Worm (Caenorhabditis elegans): ENCODE results near the gene R07B1.7.

R07B1.7 gene

DNA sequence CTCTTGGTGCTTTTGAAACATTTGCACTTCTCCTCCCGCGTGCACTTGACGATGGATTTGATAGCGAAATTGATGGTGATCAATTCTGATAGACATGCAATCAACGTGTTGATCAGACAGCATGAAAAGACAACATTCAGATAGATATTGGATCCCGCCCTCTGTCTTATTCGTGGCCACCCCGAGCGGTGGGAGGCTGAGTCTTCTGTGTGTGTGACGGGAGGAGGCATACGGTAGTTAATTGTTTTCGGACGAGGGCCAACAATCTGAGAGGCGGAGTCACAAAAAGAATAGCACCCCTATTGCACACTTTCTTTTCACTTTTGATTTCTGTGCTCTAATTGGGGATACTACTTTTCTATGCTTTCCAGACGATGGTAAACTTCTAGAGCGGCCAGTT lies 23.0 kb upstream of the R07B1.7 start:
- TF ChIP-seq lin-13 (tag; optimal IDR thresholded peaks at IDR 0.05) (no peak), elt-1 (tag; optimal IDR thresholded peaks at IDR 0.05; ENCODE audit: borderline replicate concordance, insufficient read depth) (no peak), lsy-2 (tag; optimal IDR thresholded peaks at IDR 0.05) (peak; percentile 74), unc-62 (GFP tag; optimal IDR thresholded peaks at IDR 0.05) (peak; percentile 23), hlh-1 (tag; optimal IDR thresholded peaks at IDR 0.05) (peak; percentile 9)

DNA sequence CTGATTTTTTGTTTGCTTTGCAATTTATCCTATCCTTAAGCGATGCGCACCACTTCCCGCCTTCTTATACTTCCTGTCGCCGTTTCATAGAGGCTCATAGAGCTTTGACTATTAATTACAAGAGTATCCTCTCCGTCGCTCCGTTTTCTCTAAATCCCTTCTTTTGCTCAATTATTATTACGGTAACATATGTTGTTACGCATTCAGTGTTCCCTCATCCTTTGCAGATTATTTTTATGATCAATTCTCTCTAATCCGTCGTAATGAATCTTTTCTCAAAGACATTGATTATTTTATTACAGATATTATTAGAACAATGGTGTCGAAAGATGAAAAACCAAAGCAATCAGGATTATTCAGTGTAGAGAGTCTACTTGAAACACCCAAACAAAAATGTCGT lies 21.9 kb upstream of the R07B1.7 start, which contains the start of gene vab-15:
Gene vab-15 (plus strand): TSS at position 301 of the 400 bp plus-strand sequence.
- TF ChIP-seq hlh-1 (tag; optimal IDR thresholded peaks at IDR 0.05) = no peak
- no peak for TF ChIP-seq bed-3 (GFP tag; optimal IDR thresholded peaks at IDR 0.05)
- TF ChIP-seq ztf-11 (tag; optimal IDR thresholded peaks at IDR 0.05) = no peak
- TF ChIP-seq flh-1 (GFP tag; optimal IDR thresholded peaks at IDR 0.05) = no peak
- TF ChIP-seq elt-1 (tag; optimal IDR thresholded peaks at IDR 0.05; ENCODE audit: borderline replicate concordance, insufficient read depth) = no peak
- no peak for TF ChIP-seq pha-4 (tag; optimal IDR thresholded peaks at IDR 0.05)
- TF ChIP-seq ceh-83 (GFP tag; optimal IDR thresholded peaks at IDR 0.05) = no peak
- TF ChIP-seq nhr-2 (tag; optimal IDR thresholded peaks at IDR 0.05) = no peak
- no peak for TF ChIP-seq M03D4.4 (tag; optimal IDR thresholded peaks at IDR 0.05)
- no peak for TF ChIP-seq ces-1 (GFP tag; optimal IDR thresholded peaks at IDR 0.05)
- no peak for TF ChIP-seq nhr-237 (tag; optimal IDR thresholded peaks at IDR 0.05)
- no peak for TF ChIP-seq nhr-28 (tag; optimal IDR thresholded peaks at IDR 0.05)

DNA sequence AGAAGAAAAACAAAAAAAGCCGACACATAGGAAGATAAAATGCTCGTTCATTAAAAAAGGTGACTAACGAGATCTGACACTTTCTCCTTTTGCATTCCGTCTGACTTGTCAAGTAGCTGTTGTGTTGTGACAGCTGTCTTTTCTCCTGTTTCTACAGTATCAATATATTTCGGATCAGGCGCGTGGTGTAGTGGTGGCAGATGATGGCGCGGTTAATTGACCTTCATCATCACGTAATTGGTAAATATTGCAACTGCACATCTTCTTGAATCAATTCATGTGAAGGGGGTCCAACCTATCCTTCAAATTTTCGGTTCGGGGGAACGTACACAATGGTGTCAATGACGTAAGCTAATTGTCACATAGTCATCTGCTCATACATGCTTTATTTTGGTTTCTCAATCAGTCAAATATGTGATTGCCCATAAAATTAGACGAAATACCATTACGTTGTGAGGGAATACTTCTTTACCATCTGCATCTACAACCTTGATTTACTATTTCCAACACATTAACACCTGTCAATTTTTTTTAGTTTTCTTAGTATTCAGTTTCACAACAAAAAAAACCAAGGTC lies 20.6 kb upstream of the R07B1.7 start:
- TF ChIP-seq mep-1 (tag; optimal IDR thresholded peaks at IDR 0.05) = no peak
- peak; percentile 57 for TF ChIP-seq nhr-2 (tag; optimal IDR thresholded peaks at IDR 0.05)
- TF ChIP-seq ceh-83 (GFP tag; optimal IDR thresholded peaks at IDR 0.05) = no peak

DNA sequence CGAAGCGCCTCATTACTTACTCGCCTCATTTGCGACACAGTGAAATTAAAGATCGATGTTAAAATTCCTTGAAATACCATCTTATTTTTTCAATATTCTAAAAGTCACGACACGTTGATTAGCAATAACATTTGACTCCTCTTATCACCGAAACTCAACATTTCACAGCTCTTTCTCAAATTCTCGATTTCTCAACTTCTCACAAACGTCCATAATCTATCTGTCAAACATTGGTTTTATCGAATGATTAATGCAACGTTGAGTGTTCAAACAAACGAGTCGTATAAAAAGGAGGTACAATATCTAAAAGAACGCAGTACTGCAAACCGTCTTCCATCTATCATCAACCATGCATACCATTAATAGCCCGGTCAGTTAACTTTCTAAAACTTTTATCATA lies 18.7 kb upstream of the R07B1.7 start, which contains the start of gene lec-8:
Gene lec-8 (plus strand): TSS at position 314 of the 400 bp plus-strand sequence.
- TF ChIP-seq tbx-8 (GFP tag; optimal IDR thresholded peaks at IDR 0.05) = no peak
- TF ChIP-seq cnd-1 (tag; optimal IDR thresholded peaks at IDR 0.05) = no peak
- no peak for TF ChIP-seq elt-3 (tag; optimal IDR thresholded peaks at IDR 0.05)

DNA sequence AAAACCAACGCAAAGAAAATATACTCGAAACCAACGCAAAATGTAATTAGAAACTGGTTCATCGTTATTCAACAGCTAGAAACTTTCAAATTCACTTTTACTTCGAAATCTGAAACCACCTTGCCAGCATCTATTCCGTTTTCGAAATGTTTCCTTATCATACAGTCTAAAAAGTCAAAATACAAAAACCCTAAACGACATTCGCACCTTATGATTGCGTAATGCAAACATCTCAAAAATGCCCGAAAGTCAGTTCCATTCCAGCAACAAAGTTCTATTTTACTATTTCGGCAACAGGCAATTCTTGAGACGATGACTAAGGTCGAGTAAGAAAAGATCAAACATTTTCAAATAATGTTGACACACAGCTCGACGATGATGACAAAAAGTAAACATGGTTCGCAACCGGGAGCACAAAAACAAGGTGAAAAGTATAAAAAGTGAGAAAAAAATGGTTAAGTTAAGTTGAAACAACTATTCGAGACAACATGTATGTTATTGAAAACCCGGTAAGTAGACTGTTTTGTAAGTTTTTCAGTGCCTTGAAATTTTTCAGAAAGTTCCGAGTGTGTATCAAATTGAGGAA lies 17.1 kb upstream of the R07B1.7 start, which contains the start of gene lec-7:
Gene lec-7 (plus strand): TSS at position 297 of the 586 bp plus-strand sequence.
- TF ChIP-seq ham-2 (GFP tag; optimal IDR thresholded peaks at IDR 0.05) = no peak
- TF ChIP-seq zip-8 (tag; optimal IDR thresholded peaks at IDR 0.05) = peak; percentile 57
- no peak for TF ChIP-seq lsy-2 (tag; optimal IDR thresholded peaks at IDR 0.05)

DNA sequence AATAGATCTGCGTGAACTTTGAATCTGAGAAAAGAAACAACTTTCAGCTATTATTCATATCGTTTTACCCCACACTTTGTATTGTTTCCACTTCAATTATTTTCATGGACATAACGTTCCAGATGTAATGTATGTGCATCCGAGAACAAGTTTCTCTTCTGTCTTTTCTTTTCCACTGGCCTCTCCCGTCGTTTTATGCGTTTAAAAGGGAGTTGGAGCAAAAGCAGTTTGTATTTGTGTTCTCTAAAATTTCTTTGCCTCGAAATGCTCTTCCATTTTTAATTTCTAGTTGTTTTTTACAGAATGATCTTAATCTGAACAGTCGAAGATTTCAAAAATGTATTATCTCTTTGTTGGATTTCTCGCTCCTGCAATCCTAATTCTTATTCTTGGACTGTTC lies 12.3 kb upstream of the R07B1.7 start, which contains the start of gene R07B1.11:
Gene R07B1.11 (plus strand): TSS at position 301 of the 400 bp plus-strand sequence.
- TF ChIP-seq tbx-8 (GFP tag; optimal IDR thresholded peaks at IDR 0.05) (no peak), nhr-237 (tag; optimal IDR thresholded peaks at IDR 0.05) (no peak), elt-3 (tag; optimal IDR thresholded peaks at IDR 0.05) (no peak), unc-120 (tag; optimal IDR thresholded peaks at IDR 0.05; ENCODE audit: poor library complexity, severe bottlenecking) (no peak), unc-39 (tag; optimal IDR thresholded peaks at IDR 0.05) (no peak)

DNA sequence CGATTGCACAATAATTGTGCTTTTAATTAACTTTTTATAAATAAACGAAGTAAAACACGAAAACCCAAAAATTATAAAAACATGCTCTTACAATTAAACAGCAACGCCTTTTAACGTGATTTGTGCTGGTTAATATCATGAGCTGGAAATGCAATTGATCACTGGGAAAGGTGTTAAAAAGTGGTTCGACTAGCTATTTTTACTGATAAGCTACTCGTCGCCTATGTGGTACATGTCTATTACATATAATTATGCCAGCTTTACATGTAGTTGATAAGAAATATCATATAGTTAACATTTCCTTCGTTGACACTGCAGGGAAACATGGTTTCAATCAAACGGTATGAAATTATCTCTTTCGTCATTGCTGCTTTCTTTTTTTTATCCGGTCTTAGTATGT lies 10.9 kb upstream of the R07B1.7 start, which contains the start of gene scav-5:
Gene scav-5 (plus strand): TSS at position 297 of the 400 bp plus-strand sequence.
- TF ChIP-seq M03D4.4 (tag; optimal IDR thresholded peaks at IDR 0.05) = no peak
- TF ChIP-seq ceh-83 (GFP tag; optimal IDR thresholded peaks at IDR 0.05) = no peak
- TF ChIP-seq blmp-1 (tag; optimal IDR thresholded peaks at IDR 0.05) = no peak
- no peak for TF ChIP-seq mls-2 (tag; optimal IDR thresholded peaks at IDR 0.05)
- no peak for TF ChIP-seq ces-1 (GFP tag; optimal IDR thresholded peaks at IDR 0.05)
- TF ChIP-seq nhr-28 (tag; optimal IDR thresholded peaks at IDR 0.05) = no peak

Data from whole organism, mixed stage, embryonic.